Fruit fly (Drosophila melanogaster) whole organism, embryonic: ENCODE data around the gene CG42538.
A peak's percentile ranks its signal among the peaks of the same experiment; 100 is the strongest.

Experiments
- Awh ChIP-seq: fragments of 200-800 bp; sonication (Bioruptor generic); IDR thresholded peaks from 2 replicates; pipeline ENCODE4, ENCODE4 v1.3.6; 2022; ENCODE audit warnings: missing biosample characterization, missing genetic modification characterization
- BEAF-32 ChIP-seq: fragments of 200-800 bp; sonication (Bioruptor generic); optimal IDR thresholded peaks from 3 replicates; lab custom pipeline; 2017; ENCODE audit warnings: missing biosample characterization, missing genetic modification characterization, mild to moderate bottlenecking, moderate library complexity, missing genetic modification reagents
- CG10321 ChIP-seq: fragments of 200-800 bp; sonication (Bioruptor generic); IDR thresholded peaks from 2 replicates; pipeline ENCODE4 v1.3.6; 2022; ENCODE audit warnings: missing biosample characterization, missing genetic modification characterization
- CG10654 ChIP-seq: fragments of 200-800 bp; sonication (Bioruptor generic); optimal IDR thresholded peaks from 2 replicates; lab custom pipeline; 2016; ENCODE audit warnings: missing biosample characterization, missing genetic modification characterization
- CG12769 ChIP-seq: fragments of 200-800 bp; sonication (Bioruptor generic); optimal IDR thresholded peaks from 2 replicates; lab custom pipeline; 2019; ENCODE audit warnings: missing biosample characterization, mild to moderate bottlenecking, missing genetic modification characterization, moderate library complexity
- CG13123 ChIP-seq: fragments of 200-800 bp; sonication (Bioruptor generic); optimal IDR thresholded peaks from 2 replicates; lab custom pipeline; 2016; ENCODE audit warnings: missing biosample characterization, missing genetic modification characterization
- CG13424 ChIP-seq: fragments of 200-800 bp; sonication (Bioruptor generic); optimal IDR thresholded peaks from 2 replicates; lab custom pipeline; 2019; ENCODE audit warnings: missing biosample characterization, mild to moderate bottlenecking, missing genetic modification characterization, moderate library complexity
- CG13624 ChIP-seq: fragments of 200-800 bp; sonication (Bioruptor generic); optimal IDR thresholded peaks from 2 replicates; lab custom pipeline; 2016; ENCODE audit warnings: missing biosample characterization, missing genetic modification characterization
- CG14667 ChIP-seq: fragments of 200-800 bp; sonication (Bioruptor generic); IDR thresholded peaks from 2 replicates; pipeline ENCODE4 v1.3.6; 2022; ENCODE audit warnings: missing biosample characterization, missing genetic modification characterization
- CG1529 ChIP-seq: fragments of 200-800 bp; sonication (Bioruptor generic); optimal IDR thresholded peaks from 3 replicates; lab custom pipeline; 2018; ENCODE audit warnings: missing biosample characterization, missing genetic modification characterization
- CG17385 ChIP-seq: fragments of 200-800 bp; sonication (Bioruptor generic); optimal IDR thresholded peaks from 3 replicates; lab custom pipeline; 2018; ENCODE audit warnings: missing biosample characterization, mild to moderate bottlenecking, missing genetic modification characterization
- CG17568 ChIP-seq: fragments of 200-800 bp; sonication (Bioruptor generic); optimal IDR thresholded peaks from 2 replicates; lab custom pipeline; 2018; ENCODE audit warnings: missing biosample characterization, mild to moderate bottlenecking, missing genetic modification characterization, moderate library complexity
- CG18011 ChIP-seq: fragments of 200-800 bp; sonication (Bioruptor generic); optimal IDR thresholded peaks from 2 replicates; lab custom pipeline; 2017; ENCODE audit warnings: missing biosample characterization, missing genetic modification characterization, mild to moderate bottlenecking, moderate library complexity, missing genotype
- CG2199 ChIP-seq: fragments of 200-800 bp; sonication (Bioruptor generic); IDR thresholded peaks from 3 replicates; pipeline ENCODE4 v1.3.6; 2022; ENCODE audit warnings: missing biosample characterization, missing genetic modification characterization
- CG2202 ChIP-seq: fragments of 200-800 bp; sonication (Bioruptor generic); optimal IDR thresholded peaks from 2 replicates; lab custom pipeline; 2018; ENCODE audit warnings: missing biosample characterization, mild to moderate bottlenecking, missing genetic modification characterization
- CG30403 ChIP-seq: fragments of 200-800 bp; sonication (Bioruptor generic); optimal IDR thresholded peaks from 3 replicates; lab custom pipeline; 2016; ENCODE audit warnings: missing biosample characterization, missing genetic modification characterization
- CG32532 ChIP-seq: fragments of 200-800 bp; sonication (Bioruptor generic); IDR thresholded peaks from 2 replicates; pipeline ENCODE4 v1.3.6; 2022; ENCODE audit warnings: missing biosample characterization, missing genetic modification characterization
- CG3407 ChIP-seq: fragments of 200-800 bp; sonication (Bioruptor generic); optimal IDR thresholded peaks from 2 replicates; lab custom pipeline; 2018; ENCODE audit warnings: missing biosample characterization, mild to moderate bottlenecking, missing genetic modification characterization
- CG34376 ChIP-seq: fragments of 200-800 bp; sonication (Bioruptor generic); optimal IDR thresholded peaks from 2 replicates; lab custom pipeline; 2018; ENCODE audit warnings: missing biosample characterization, mild to moderate bottlenecking, missing genetic modification characterization
- CG4282 ChIP-seq: fragments of 200-800 bp; sonication (Bioruptor generic); optimal IDR thresholded peaks from 2 replicates; lab custom pipeline; 2016; ENCODE audit warnings: missing biosample characterization, missing genetic modification characterization
- CG4424 ChIP-seq: fragments of 200-800 bp; sonication (Bioruptor generic); optimal IDR thresholded peaks from 3 replicates; lab custom pipeline; 2016; ENCODE audit warnings: missing biosample characterization, missing genetic modification characterization
- CG6683 ChIP-seq: fragments of 200-800 bp; sonication (Bioruptor generic); optimal IDR thresholded peaks from 2 replicates; lab custom pipeline; 2017; ENCODE audit warnings: missing biosample characterization, mild to moderate bottlenecking, missing genetic modification characterization, missing genetic modification reagents
- CG7372 ChIP-seq: fragments of 200-800 bp; sonication (Bioruptor generic); IDR thresholded peaks from 2 replicates; pipeline ENCODE4 v1.3.6; 2022; ENCODE audit warnings: missing biosample characterization, missing genetic modification characterization
- CG7556 ChIP-seq: fragments of 200-800 bp; sonication (Bioruptor generic); optimal IDR thresholded peaks from 2 replicates; lab custom pipeline; 2017; ENCODE audit warnings: missing biosample characterization, mild to moderate bottlenecking, missing genetic modification characterization
- CG8478 ChIP-seq: fragments of >200 bp; optimal IDR thresholded peaks from 2 replicates; lab custom pipeline; 2018
- CG9437 ChIP-seq: fragments of 200-800 bp; sonication (Bioruptor generic); optimal IDR thresholded peaks from 2 replicates; lab custom pipeline; 2018; ENCODE audit warnings: missing biosample characterization, mild to moderate bottlenecking, missing genetic modification characterization
- CG9797 ChIP-seq: fragments of 200-800 bp; sonication (Bioruptor generic); optimal IDR thresholded peaks from 3 replicates; lab custom pipeline; 2018; ENCODE audit warnings: missing biosample characterization, mild to moderate bottlenecking, missing genetic modification characterization
- Chrac-16 ChIP-seq: fragments of 200-800 bp; sonication (Bioruptor generic); optimal IDR thresholded peaks from 3 replicates; lab custom pipeline; 2016; ENCODE audit warnings: missing biosample characterization, missing genetic modification characterization
- Dek ChIP-seq: fragments of 200-800 bp; sonication (Bioruptor generic); optimal IDR thresholded peaks from 3 replicates; lab custom pipeline; 2019; ENCODE audit warnings: missing biosample characterization, mild to moderate bottlenecking, missing genetic modification characterization, moderate library complexity
- Dll ChIP-seq: fragments of 200-800 bp; sonication (Bioruptor generic); IDR thresholded peaks from 4 replicates; pipeline ENCODE4 v1.3.6; 2022; ENCODE audit warnings: missing biosample characterization, missing genetic modification characterization; ENCODE audit not compliant: partially characterized antibody
- H2.0 ChIP-seq: fragments of 200-800 bp; sonication (Bioruptor generic); IDR thresholded peaks from 2 replicates; pipeline ENCODE4 v1.3.6; 2022; ENCODE audit warnings: missing biosample characterization, missing genetic modification characterization
- Kr ChIP-seq: fragments of 200-800 bp; sonication (Bioruptor generic); optimal IDR thresholded peaks from 2 replicates; lab custom pipeline; 2017; ENCODE audit warnings: missing biosample characterization, mild to moderate bottlenecking, missing genetic modification characterization
- NC2β ChIP-seq: fragments of 200-800 bp; sonication (Bioruptor generic); optimal IDR thresholded peaks from 2 replicates; lab custom pipeline; 2016; ENCODE audit warnings: missing biosample characterization, missing genetic modification characterization
- Opbp ChIP-seq: fragments of 200-800 bp; sonication (Bioruptor generic); IDR thresholded peaks from 3 replicates; pipeline ENCODE4 v1.3.6; 2022; ENCODE audit warnings: missing biosample characterization, missing genetic modification characterization; ENCODE audit not compliant: partially characterized antibody
- Sry-β ChIP-seq: fragments of 200-800 bp; sonication (Bioruptor generic); optimal IDR thresholded peaks from 2 replicates; lab custom pipeline; 2018; ENCODE audit warnings: missing biosample characterization, mild to moderate bottlenecking, missing genetic modification characterization, moderate library complexity
- Vsx1 ChIP-seq: fragments of 200-800 bp; sonication (Bioruptor generic); optimal IDR thresholded peaks from 2 replicates; lab custom pipeline; 2017; ENCODE audit warnings: missing biosample characterization, mild to moderate bottlenecking, missing genetic modification characterization, missing genetic modification reagents
- abd-A ChIP-seq: fragments of 200-800 bp; sonication (Bioruptor generic); optimal IDR thresholded peaks from 3 replicates; lab custom pipeline; 2019; ENCODE audit warnings: missing biosample characterization, mild to moderate bottlenecking, missing genetic modification characterization, moderate library complexity
- caup ChIP-seq: fragments of 200-800 bp; sonication (Bioruptor generic); optimal IDR thresholded peaks from 3 replicates; lab custom pipeline; 2017; ENCODE audit warnings: missing biosample characterization, mild to moderate bottlenecking, missing genetic modification characterization, moderate library complexity; ENCODE audit not compliant: severe bottlenecking
- chm ChIP-seq: fragments of 200-800 bp; sonication (Bioruptor generic); IDR thresholded peaks from 2 replicates; pipeline ENCODE4 v1.3.6; 2022; ENCODE audit warnings: missing biosample characterization, missing genetic modification characterization
- corto ChIP-seq: fragments of 200-800 bp; sonication (Bioruptor generic); optimal IDR thresholded peaks from 2 replicates; lab custom pipeline; 2016; ENCODE audit warnings: missing biosample characterization, mild to moderate bottlenecking, missing genetic modification characterization, moderate library complexity
- dimm ChIP-seq: fragments of 200-800 bp; sonication (Bioruptor generic); IDR thresholded peaks from 2 replicates; pipeline ENCODE4 v1.3.6; 2022; ENCODE audit warnings: missing biosample characterization, missing genetic modification characterization
- ftz-f1 ChIP-seq: fragments of 200-800 bp; sonication (Bioruptor generic); optimal IDR thresholded peaks from 2 replicates; lab custom pipeline; 2016; ENCODE audit warnings: missing biosample characterization, missing genetic modification characterization
- lmd ChIP-seq: fragments of 200-800 bp; sonication (Bioruptor generic); IDR thresholded peaks from 2 replicates; pipeline ENCODE4 v1.3.6; 2022; ENCODE audit warnings: missing biosample characterization, missing genetic modification characterization
- mirr ChIP-seq: fragments of 200-800 bp; sonication (Bioruptor generic); optimal IDR thresholded peaks from 3 replicates; lab custom pipeline; 2018; ENCODE audit warnings: missing biosample characterization, mild to moderate bottlenecking, missing genetic modification characterization
- rib ChIP-seq: fragments of 200-800 bp; sonication (Bioruptor generic); IDR thresholded peaks from 2 replicates; pipeline ENCODE4 v1.3.6; 2022; ENCODE audit warnings: missing biosample characterization, missing genetic modification characterization
- sens ChIP-seq: fragments of 200-800 bp; sonication (Bioruptor generic); peaks from one replicate; lab custom pipeline; 2016; ENCODE audit warnings: missing biosample characterization, missing genetic modification characterization
- toy ChIP-seq: fragments of 200-800 bp; sonication (Bioruptor generic); IDR thresholded peaks from 2 replicates; pipeline ENCODE4 v1.3.6; 2022; ENCODE audit warnings: missing biosample characterization, missing genetic modification characterization
- vfl ChIP-seq: fragments of 200-800 bp; sonication (Bioruptor generic); optimal IDR thresholded peaks from 2 replicates; lab custom pipeline; 2016; ENCODE audit warnings: missing biosample characterization, missing genetic modification characterization
- z ChIP-seq: fragments of 200-800 bp; sonication (Bioruptor generic); IDR thresholded peaks from 3 replicates; pipeline ENCODE4 v1.3.6; 2022; ENCODE audit warnings: missing biosample characterization, missing genetic modification characterization

CG42538 gene

DNA sequence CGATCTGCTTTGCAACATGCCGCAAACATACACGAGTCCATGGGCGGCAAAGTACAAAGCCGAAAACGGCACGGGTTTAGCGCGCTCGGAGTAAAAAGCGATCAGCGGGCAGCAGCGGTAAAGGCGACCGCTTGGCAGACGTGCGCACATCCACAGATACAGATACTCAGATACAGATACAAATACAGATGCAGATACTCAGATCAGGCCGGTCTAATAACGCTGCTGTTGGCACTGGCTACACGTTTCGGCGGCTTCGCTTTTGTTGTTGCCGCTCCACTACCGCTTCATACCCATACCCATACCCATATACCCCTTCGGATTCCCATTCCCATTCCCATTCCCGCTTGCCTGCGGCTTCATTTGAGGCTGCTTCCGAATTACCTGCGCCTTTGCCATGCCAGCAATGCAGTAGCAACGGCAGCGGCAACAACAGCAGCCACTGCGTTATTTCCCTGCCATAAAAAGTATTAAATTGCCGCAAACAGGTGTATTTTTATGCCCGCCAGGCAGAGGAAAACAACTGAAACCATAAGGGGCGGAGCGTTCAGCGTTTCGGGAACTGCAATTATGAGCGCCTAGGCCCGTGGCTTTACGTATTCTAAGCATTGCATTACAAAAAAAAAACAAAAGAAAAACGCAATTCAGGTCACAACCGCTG is 9.2 kb upstream of the CG42538 start (continued):
- no peak for TF ChIP-seq dimm
- TF ChIP-seq CG10321 = no peak
- no peak for TF ChIP-seq CG17568 (GFP tag; lab: Kevin White, UChicago)
- TF ChIP-seq NC2β (GFP tag; lab: Kevin White, UChicago) = no peak
- no peak for TF ChIP-seq rib (GFP tag; lab: Robert Waterston, UW)
- no peak for TF ChIP-seq CG7372 (GFP tag; lab: Robert Waterston, UW)
- TF ChIP-seq CG13624 (GFP tag; lab: Kevin White, UChicago) = no peak
- TF ChIP-seq Vsx1 (GFP tag; lab: Kevin White, UChicago) = no peak
- TF ChIP-seq CG17385 (GFP tag; lab: Kevin White, UChicago) = no peak
- TF ChIP-seq Sry-β (GFP tag; lab: Kevin White, UChicago) = no peak
- TF ChIP-seq sens (GFP tag; lab: Kevin White, UChicago) = no peak
- no peak for TF ChIP-seq toy (GFP tag; lab: Robert Waterston, UW)
- no peak for TF ChIP-seq corto (GFP tag; lab: Kevin White, UChicago)
- TF ChIP-seq H2.0 (GFP tag; lab: Robert Waterston, UW) = no peak
- no peak for TF ChIP-seq CG2199 (GFP tag; lab: Robert Waterston, UW)
- no peak for TF ChIP-seq CG2202
- TF ChIP-seq CG32532 (GFP tag; lab: Robert Waterston, UW) = no peak
- TF ChIP-seq CG4282 (GFP tag; lab: Kevin White, UChicago) = no peak
- no peak for TF ChIP-seq Dek (tag; lab: Kevin White, UChicago)
- no peak for TF ChIP-seq CG3407 (GFP tag; lab: Kevin White, UChicago)
- TF ChIP-seq CG10654 (GFP tag; lab: Kevin White, UChicago) = no peak
- TF ChIP-seq lmd (GFP tag; lab: Robert Waterston, UW) = no peak
- no peak for TF ChIP-seq CG1529 (GFP tag; lab: Kevin White, UChicago)
- 0 out of 4 replicates have a peak, but pooled peaks have one; percentile 27 for TF ChIP-seq Dll (GFP tag; lab: Robert Waterston, UW)
- TF ChIP-seq CG34376 (GFP tag; lab: Kevin White, UChicago) = no peak
- TF ChIP-seq CG9437 = no peak
- no peak for TF ChIP-seq abd-A (tag; lab: Kevin White, UChicago)
- TF ChIP-seq chm (GFP tag; lab: Robert Waterston, UW) = no peak

DNA sequence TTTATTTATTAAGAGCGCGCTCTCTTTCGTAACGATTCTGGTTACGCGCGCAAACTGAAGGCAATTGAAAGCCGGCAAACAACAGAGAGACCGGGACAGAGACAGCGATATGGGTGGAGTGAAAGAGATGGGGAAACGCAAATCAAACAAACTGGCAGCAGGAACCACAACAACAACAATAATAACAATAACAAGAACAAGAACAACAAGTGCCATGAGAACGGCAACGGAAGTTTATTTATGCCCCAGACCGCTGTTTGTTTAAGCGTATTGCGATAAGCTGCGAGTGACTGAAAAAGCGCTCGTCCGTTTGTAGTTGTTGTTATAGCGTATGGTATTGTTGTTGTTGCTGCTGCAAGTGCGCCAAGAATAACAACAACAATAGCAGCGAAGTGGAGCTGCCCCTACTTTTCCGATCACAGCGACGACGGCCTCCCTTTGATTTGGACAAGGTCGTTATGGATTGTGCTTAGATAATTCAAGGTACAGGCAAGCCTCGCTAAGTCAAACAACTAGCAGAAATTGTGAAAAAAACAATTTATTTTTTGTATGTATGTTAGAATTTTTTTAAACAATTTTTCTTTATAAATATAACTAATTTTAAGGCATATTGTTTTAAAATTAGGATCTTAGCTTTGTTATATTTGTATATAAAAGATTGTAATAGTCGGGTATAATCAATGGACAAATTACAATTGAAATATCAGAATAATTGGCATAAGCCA is 8.1 kb upstream of the CG42538 start:
- TF ChIP-seq ftz-f1 (GFP tag; lab: Kevin White, UChicago) (peak; percentile 63), CG7556 (GFP tag; lab: Kevin White, UChicago) (peak; percentile 36), CG13123 (GFP tag; lab: Kevin White, UChicago) (peak; percentile 20), CG30403 (peak; percentile 20), CG13424 (peak; percentile 60), BEAF-32 (GFP tag; lab: Kevin White, UChicago) (no peak), Chrac-16 (GFP tag; lab: Kevin White, UChicago) (no peak), mirr (GFP tag; lab: Kevin White, UChicago) (peak; percentile 80), CG4424 (GFP tag; lab: Kevin White, UChicago) (peak; percentile 42), z (GFP tag; lab: Robert Waterston, UW) (peak; percentile 71; the same call in 2 of the 3 replicates), Awh (GFP tag; lab: Robert Waterston, UW) (peak; percentile 72; the same call in 1 of the 2 replicates), Kr (peak; percentile 58), CG7372 (GFP tag; lab: Robert Waterston, UW) (no peak), CG14667 (GFP tag; lab: Robert Waterston, UW) (no peak), Opbp (GFP tag; lab: Robert Waterston, UW) (0 out of 3 replicates have a peak, but pooled peaks have one; percentile 30), caup (GFP tag; lab: Kevin White, UChicago) (peak; percentile 78), CG18011 (no peak), vfl (GFP tag; lab: Kevin White, UChicago) (no peak), CG6683 (peak; percentile 45), CG9797 (GFP tag; lab: Kevin White, UChicago) (peak; percentile 2), CG12769 (tag; lab: Kevin White, UChicago) (peak; percentile 70), CG8478 (lab: Kevin White, UChicago) (no peak)
